Worm (Caenorhabditis elegans): Measurements from ENCODE around the gene H20E11.1.
A peak's percentile ranks its signal among the peaks of the same experiment; 100 is the strongest.

H20E11.1 gene

ce11 chrIV:6839091-6839522 is 9.2 kb downstream of the H20E11.1 start (continued):
- TF ChIP-seq nfya-1 (tag; optimal IDR thresholded peaks at IDR 0.05) (peak; percentile 52), ceh-6 (GFP tag; optimal IDR thresholded peaks at IDR 0.05) (no peak), ets-4 (tag; optimal IDR thresholded peaks at IDR 0.05) (no peak), ceh-19 (GFP tag; optimal IDR thresholded peaks at IDR 0.05) (no peak), ceh-48 (tag; optimal IDR thresholded peaks at IDR 0.05) (no peak), nhr-232 (tag; optimal IDR thresholded peaks at IDR 0.05) (no peak), pat-9 (tag; optimal IDR thresholded peaks at IDR 0.05) (no peak), sox-4 (tag; optimal IDR thresholded peaks at IDR 0.05) (no peak), lim-6 (tag; optimal IDR thresholded peaks at IDR 0.05) (peak; percentile 32), Y22D7AL.16 (tag; optimal IDR thresholded peaks at IDR 0.05) (no peak), unc-3 (GFP tag; conservative IDR thresholded peaks at IDR 0.05) (no peak), unc-3 (tag; optimal IDR thresholded peaks at IDR 0.05) (no peak), madf-2 (tag; optimal IDR thresholded peaks at IDR 0.05) (no peak), rnt-1 (tag; optimal IDR thresholded peaks at IDR 0.05) (no peak), C08G9.2 (tag; optimal IDR thresholded peaks at IDR 0.05) (no peak), ref-2 (tag; optimal IDR thresholded peaks at IDR 0.05) (no peak), hlh-8 (tag; optimal IDR thresholded peaks at IDR 0.05) (no peak), hlh-30 (tag; optimal IDR thresholded peaks at IDR 0.05; ENCODE audit: insufficient read depth) (no peak), nhr-11 (tag; optimal IDR thresholded peaks at IDR 0.05) (no peak), eyg-1 (tag; optimal IDR thresholded peaks at IDR 0.05) (no peak), hlh-6 (tag; optimal IDR thresholded peaks at IDR 0.05) (no peak), mec-3 (tag; optimal IDR thresholded peaks at IDR 0.05; ENCODE audit: borderline replicate concordance) (no peak), fkh-6 (tag; optimal IDR thresholded peaks at IDR 0.05) (no peak), ceh-14 (tag; optimal IDR thresholded peaks at IDR 0.05) (peak; percentile 50), dmd-4 (tag; optimal IDR thresholded peaks at IDR 0.05; ENCODE audit: borderline replicate concordance) (no peak), sdc-2 (tag; optimal IDR thresholded peaks at IDR 0.05) (no peak), T23F11.4 (GFP tag; optimal IDR thresholded peaks at IDR 0.05) (no peak), zip-5 (tag; optimal IDR thresholded peaks at IDR 0.05) (no peak), pag-3 (tag; optimal IDR thresholded peaks at IDR 0.05; ENCODE audit: borderline replicate concordance) (no peak), ahr-1 (tag; optimal IDR thresholded peaks at IDR 0.05) (no peak), tbx-2 (tag; optimal IDR thresholded peaks at IDR 0.05) (peak; percentile 58), ceh-18 (tag; optimal IDR thresholded peaks at IDR 0.05) (peak; percentile 83), ceh-9 (tag; optimal IDR thresholded peaks at IDR 0.05) (no peak), C38D4.7 (GFP tag; optimal IDR thresholded peaks at IDR 0.05) (no peak), ttx-3 (tag; optimal IDR thresholded peaks at IDR 0.05) (no peak), K09A11.1 (tag; optimal IDR thresholded peaks at IDR 0.05; ENCODE audit: insufficient read depth) (no peak), elt-2 (tag; optimal IDR thresholded peaks at IDR 0.05) (peak; percentile 8), elt-4 (tag; optimal IDR thresholded peaks at IDR 0.05) (no peak), ceh-30 (tag; optimal IDR thresholded peaks at IDR 0.05) (no peak)

DNA sequence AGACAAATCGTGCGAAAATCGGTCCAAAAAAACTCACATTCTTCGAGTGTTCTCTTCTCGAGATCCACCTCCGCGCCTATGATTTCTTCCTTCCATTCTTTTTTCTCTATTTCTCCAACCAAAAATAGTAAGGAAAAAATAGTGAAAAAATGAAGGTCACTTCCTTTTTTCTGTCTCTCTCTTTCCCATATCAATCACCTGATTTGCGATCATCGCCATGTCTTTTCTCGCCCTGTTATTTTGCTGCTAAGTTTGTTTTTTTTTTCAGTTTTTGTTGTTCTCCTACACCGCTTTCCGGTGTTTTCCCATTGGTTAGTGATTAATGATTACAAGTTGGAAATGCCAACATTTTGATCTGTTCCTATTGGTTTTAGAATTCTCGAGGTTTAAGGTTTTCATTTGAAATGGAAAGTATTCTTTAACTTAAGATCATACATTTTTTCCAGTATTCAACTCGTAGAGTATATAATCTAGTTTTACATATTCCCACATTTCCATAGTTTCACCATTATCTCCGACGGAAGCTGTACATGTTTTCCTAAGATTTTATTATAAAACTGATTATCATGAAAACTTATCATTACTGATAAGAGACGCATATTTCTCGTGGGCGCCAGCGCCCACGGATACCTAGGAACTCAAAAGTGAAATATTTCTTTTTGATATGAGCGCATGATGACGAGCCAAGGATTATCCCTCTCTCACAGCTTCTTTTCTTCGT is 11.8 kb downstream of the H20E11.1 start:
- TF ChIP-seq sdc-2 (tag; optimal IDR thresholded peaks at IDR 0.05) (no peak), sox-2 (GFP tag; IDR thresholded peaks at IDR 0.05) (no peak), ceh-14 (tag; optimal IDR thresholded peaks at IDR 0.05) (no peak), gmeb-2 (tag; optimal IDR thresholded peaks at IDR 0.05) (no peak), ceh-31 (tag; optimal IDR thresholded peaks at IDR 0.05) (no peak), unc-42 (tag; optimal IDR thresholded peaks at IDR 0.05) (no peak), ceh-22 (tag; optimal IDR thresholded peaks at IDR 0.05) (no peak), Y22D7AL.16 (tag; optimal IDR thresholded peaks at IDR 0.05) (no peak), rnt-1 (tag; optimal IDR thresholded peaks at IDR 0.05) (no peak), nfya-1 (tag; optimal IDR thresholded peaks at IDR 0.05) (no peak), pat-9 (tag; optimal IDR thresholded peaks at IDR 0.05) (no peak), ceh-45 (GFP tag; IDR thresholded peaks at IDR 0.05) (no peak), sox-4 (tag; optimal IDR thresholded peaks at IDR 0.05) (no peak), lim-6 (tag; optimal IDR thresholded peaks at IDR 0.05) (no peak), hlh-30 (tag; optimal IDR thresholded peaks at IDR 0.05; ENCODE audit: insufficient read depth) (no peak), ceh-6 (GFP tag; optimal IDR thresholded peaks at IDR 0.05) (no peak), che-1 (tag; optimal IDR thresholded peaks at IDR 0.05) (no peak), hlh-6 (tag; optimal IDR thresholded peaks at IDR 0.05) (no peak)

Data from whole organism, late embryonic.